Fruit fly (Drosophila melanogaster): ENCODE measurements around the gene CG43219.

The CG43219 gene

dm6 chr3L:21209921-21210532, 10.2 kb upstream of the CG43219 start, which contains the start of the genes CG10510 and CG10508 (continued):
- TF ChIP-seq Bdp1 (GFP tag; optimal IDR thresholded peaks at IDR 0.05) (no peak), CG14441 (GFP tag; IDR thresholded peaks at IDR 0.05) (no peak), nmo (GFP tag; optimal IDR thresholded peaks at IDR 0.05) (no peak), CG31224 (GFP tag; IDR thresholded peaks at IDR 0.05) (no peak), sob (GFP tag; IDR thresholded peaks at IDR 0.05) (no peak), CG15696 (tag; optimal IDR thresholded peaks at IDR 0.05) (no peak), CG7357 (GFP tag; IDR thresholded peaks at IDR 0.05) (no peak), chif (GFP tag; optimal IDR thresholded peaks at IDR 0.05) (no peak), CG12744 (GFP tag; optimal IDR thresholded peaks at IDR 0.05) (no peak), slbo (GFP tag; IDR thresholded peaks at IDR 0.05) (peak; percentile 9; the same call in 1 of the 2 replicates), bcd (GFP tag; optimal IDR thresholded peaks at IDR 0.05) (no peak), so (GFP tag; IDR thresholded peaks at IDR 0.05) (no peak), seq (GFP tag; IDR thresholded peaks at IDR 0.05) (peak; percentile 36; the same call in 1 of the 2 replicates), crp (GFP tag; optimal IDR thresholded peaks at IDR 0.05) (no peak), CG4854 (GFP tag; optimal IDR thresholded peaks at IDR 0.05) (no peak), CG17385 (GFP tag; optimal IDR thresholded peaks at IDR 0.05) (no peak), Med (GFP tag) (peak; percentile 80), Doc2 (GFP tag; IDR thresholded peaks at IDR 0.05) (no peak), CG12071 (GFP tag; optimal IDR thresholded peaks at IDR 0.05) (peak; percentile 10), CG9215 (GFP tag; IDR thresholded peaks at IDR 0.05) (no peak), emc (GFP tag; optimal IDR thresholded peaks at IDR 0.05) (no peak), stc (GFP tag; IDR thresholded peaks at IDR 0.05) (no peak), corto (GFP tag; optimal IDR thresholded peaks at IDR 0.05) (no peak), Usf (GFP tag; optimal IDR thresholded peaks at IDR 0.05) (no peak), dpn (GFP tag; optimal IDR thresholded peaks at IDR 0.05) (no peak), hkb (optimal IDR thresholded peaks at IDR 0.05) (no peak), hkb (GFP tag; IDR thresholded peaks at IDR 0.05) (no peak), Camta (GFP tag; optimal IDR thresholded peaks at IDR 0.05) (no peak), Opbp (GFP tag; IDR thresholded peaks at IDR 0.05; ENCODE audit: partially characterized antibody) (no peak), CHES-1-like (GFP tag; optimal IDR thresholded peaks at IDR 0.05) (no peak), CG33557 (GFP tag; optimal IDR thresholded peaks at IDR 0.05) (no peak), Side (GFP tag; optimal IDR thresholded peaks at IDR 0.05) (no peak), chinmo (GFP tag; IDR thresholded peaks at IDR 0.05; ENCODE audit: partially characterized antibody) (0 out of 4 replicates have a peak, but pooled peaks have one; percentile 5), CG10147 (GFP tag; optimal IDR thresholded peaks at IDR 0.05) (no peak), zen2 (GFP tag; IDR thresholded peaks at IDR 0.05; ENCODE audit: partially characterized antibody) (no peak), CG6813 (GFP tag; optimal IDR thresholded peaks at IDR 0.05) (no peak), Nf-YA (GFP tag; IDR thresholded peaks at IDR 0.05) (no peak), HLH4C (GFP tag; IDR thresholded peaks at IDR 0.05; ENCODE audit: partially characterized antibody) (no peak), tap (tag; optimal IDR thresholded peaks at IDR 0.05) (no peak), YL-1 (GFP tag; optimal IDR thresholded peaks at IDR 0.05) (no peak), sens-2 (GFP tag; IDR thresholded peaks at IDR 0.05) (no peak), tin (GFP tag; optimal IDR thresholded peaks at IDR 0.05) (no peak), CG6254 (GFP tag; optimal IDR thresholded peaks at IDR 0.05) (no peak), CG8290 (GFP tag; optimal IDR thresholded peaks at IDR 0.05) (no peak), CG8290 (tag; optimal IDR thresholded peaks at IDR 0.05) (peak in 1 of 2 experiments; percentile 47), Eip74EF (GFP tag; optimal IDR thresholded peaks at IDR 0.05) (no peak), Hr39 (optimal IDR thresholded peaks at IDR 0.05) (no peak), D19A (tag; optimal IDR thresholded peaks at IDR 0.05) (no peak), otp (GFP tag; IDR thresholded peaks at IDR 0.05) (no peak), Atf6 (GFP tag; IDR thresholded peaks at IDR 0.05) (no peak), CG3847 (GFP tag; IDR thresholded peaks at IDR 0.05) (no peak), ham (GFP tag; IDR thresholded peaks at IDR 0.05) (no peak)

All from whole organism, embryonic.